Fruit fly (Drosophila melanogaster) whole organism, embryonic: ENCODE measurements around the gene CG7985.

Source experiments
- CG14965 ChIP-seq: fragments of 200-800 bp; sonication (Bioruptor generic); optimal IDR thresholded peaks from 2 replicates; lab custom pipeline; 2016; ENCODE audit warnings: missing biosample characterization, missing genetic modification characterization, borderline replicate concordance
- CG1832 ChIP-seq: fragments of 200-800 bp; sonication (Bioruptor generic); optimal IDR thresholded peaks from 2 replicates; lab custom pipeline; 2017; ENCODE audit warnings: missing biosample characterization, mild to moderate bottlenecking, missing genetic modification characterization, inconsistent platforms
- CG6791 ChIP-seq: fragments of 200-800 bp; sonication (Bioruptor generic); IDR thresholded peaks from 3 replicates; pipeline ENCODE4 v1.3.6; 2022; ENCODE audit warnings: missing biosample characterization, missing genetic modification characterization; ENCODE audit not compliant: partially characterized antibody
- CG9609 ChIP-seq: fragments of 200-800 bp; sonication (Bioruptor generic); optimal IDR thresholded peaks from 3 replicates; lab custom pipeline; 2016; ENCODE audit warnings: missing biosample characterization, missing genetic modification characterization
- Dbx ChIP-seq: fragments of 200-800 bp; sonication (Bioruptor generic); IDR thresholded peaks from 3 replicates; pipeline ENCODE4 v1.3.6; 2022; ENCODE audit warnings: missing biosample characterization, missing genetic modification characterization
- Nf-YB ChIP-seq: fragments of 200-800 bp; sonication (Bioruptor generic); optimal IDR thresholded peaks from 3 replicates; lab custom pipeline; 2019; ENCODE audit warnings: missing biosample characterization, mild to moderate bottlenecking, missing genetic modification characterization, moderate library complexity
- Trl ChIP-seq, 3 experiments: fragments of >200 bp in 2 of 3; fragments of 200-800 bp in 1 of 3; sonication (Bioruptor generic) in 1 of 3; optimal IDR thresholded peaks; 2 replicates in 1 of 3; 3 replicates in 2 of 3; lab custom pipeline; 2016 to 2017; ENCODE audit warnings: missing biosample characterization in 1 of 3, missing genetic modification characterization in 1 of 3
- lola ChIP-seq, 3 experiments: fragments of >200 bp in 2 of 3; fragments of 200-800 bp in 1 of 3; sonication (Bioruptor generic) in 1 of 3; optimal IDR thresholded peaks; 2 replicates each; lab custom pipeline; 2017 to 2019; ENCODE audit warnings: missing biosample characterization in 3 of 3, missing genetic modification characterization in 3 of 3, mild to moderate bottlenecking in 1 of 3, moderate library complexity in 1 of 3
- so ChIP-seq: fragments of 200-800 bp; sonication (Bioruptor generic); IDR thresholded peaks from 3 replicates; pipeline ENCODE4 v1.3.6; 2022; ENCODE audit warnings: missing biosample characterization, missing genetic modification characterization

- TF ChIP-seq CG1832 (no peak), lola (GFP tag; optimal IDR thresholded peaks at IDR 0.05; lab: Kevin White, UChicago) (peak in 1 of 3 experiments; percentile 51), CG9609 (GFP tag; lab: Kevin White, UChicago) (peak; percentile 31), Trl (optimal IDR thresholded peaks at IDR 0.05; lab: Kevin White, UChicago) (no peak), Trl (GFP tag; optimal IDR thresholded peaks at IDR 0.05; lab: Kevin White, UChicago) (peak; percentile 46), Dbx (GFP tag; lab: Robert Waterston, UW) (peak; percentile 82), CG14965 (GFP tag; lab: Kevin White, UChicago) (no peak), CG6791 (GFP tag; lab: Robert Waterston, UW) (no peak), so (no peak), Nf-YB (peak; percentile 52)
Observed at dm6 chr3R:18185385-18185784, 14.3 kb upstream of the CG7985 start, which contains the start of the genes Arp5 and CG7208.
